Fruit fly (Drosophila melanogaster) whole organism, adult: ENCODE results near the gene CG9760.

Experiments
- CG12768 ChIP-seq: fragments of 200-800 bp; sonication (Bioruptor generic); optimal IDR thresholded peaks from 2 replicates; lab custom pipeline; 2017; ENCODE audit warnings: missing biosample characterization, missing genetic modification characterization, mild to moderate bottlenecking, moderate library complexity, missing genetic modification reagents
- CG14711 ChIP-seq: fragments of 200-800 bp; sonication (Bioruptor generic); optimal IDR thresholded peaks from 2 replicates; lab custom pipeline; 2018; ENCODE audit warnings: missing biosample characterization, mild to moderate bottlenecking, missing genetic modification characterization, moderate library complexity
- CG1620 ChIP-seq: fragments of 200-800 bp; sonication (Bioruptor generic); optimal IDR thresholded peaks from 2 replicates; lab custom pipeline; 2016; ENCODE audit warnings: missing biosample characterization, missing genetic modification characterization
- Clk ChIP-seq: fragments of 200-800 bp; sonication (Bioruptor generic); optimal IDR thresholded peaks from 2 replicates; lab custom pipeline; 2017; ENCODE audit warnings: missing biosample characterization, missing genetic modification characterization
- Hr96 ChIP-seq: fragments of 200-800 bp; sonication (Bioruptor generic); optimal IDR thresholded peaks from 2 replicates; lab custom pipeline; 2016; ENCODE audit warnings: missing biosample characterization, missing genetic modification characterization
- Mnt ChIP-seq: fragments of 200-800 bp; sonication (Bioruptor generic); optimal IDR thresholded peaks from 2 replicates; lab custom pipeline; 2016; ENCODE audit warnings: missing biosample characterization, mild to moderate bottlenecking, missing genetic modification characterization
- bab1 ChIP-seq: fragments of 200-800 bp; sonication (Bioruptor generic); optimal IDR thresholded peaks from 3 replicates; lab custom pipeline; 2019; ENCODE audit warnings: missing biosample characterization, mild to moderate bottlenecking, missing genetic modification characterization, moderate library complexity
- kay ChIP-seq: fragments of 200-800 bp; sonication (Bioruptor generic); peaks from one replicate; lab custom pipeline; 2016; ENCODE audit warnings: missing biosample characterization, missing genetic modification characterization, borderline replicate concordance
- ovo ChIP-seq: fragments of 200-800 bp; sonication (Bioruptor generic); optimal IDR thresholded peaks from 2 replicates; lab custom pipeline; 2016; ENCODE audit warnings: missing biosample characterization, missing genetic modification characterization

- no peak for TF ChIP-seq Mnt (GFP tag; lab: Kevin White, UChicago)
- no peak for TF ChIP-seq CG12768
- no peak for TF ChIP-seq kay
- TF ChIP-seq bab1: no peak
- TF ChIP-seq Clk: no peak
- no peak for TF ChIP-seq ovo
- TF ChIP-seq CG14711: no peak
- TF ChIP-seq Hr96: no peak
- no peak for TF ChIP-seq CG1620 (GFP tag; lab: Kevin White, UChicago)
Observed at dm6 chr3L:12190433-12190832, 26.9 kb upstream of the CG9760 start, which contains the start of gene Est-P.
